Worm (Caenorhabditis elegans): ENCODE data around the gene srx-136.
A peak's percentile ranks its signal among the peaks of the same experiment; 100 is the strongest.

Gene srx-136

ce11 chrV:13891489-13891888 is 34.3 kb downstream of the srx-136 start:
- TF ChIP-seq tag-97 (GFP tag; IDR thresholded peaks at IDR 0.05) (no peak), php-3 (GFP tag; IDR thresholded peaks at IDR 0.05) (peak; percentile 55; the same call in 1 of the 2 replicates), nhr-77 (tag; optimal IDR thresholded peaks at IDR 0.05) (peak; percentile 53), dve-1 (tag; optimal IDR thresholded peaks at IDR 0.05; ENCODE audit: insufficient read depth) (peak; percentile 76), dmd-6 (GFP tag; IDR thresholded peaks at IDR 0.05) (peak; percentile 64), hlh-11 (tag; optimal IDR thresholded peaks at IDR 0.05) (peak; percentile 45), madf-5 (GFP tag; IDR thresholded peaks at IDR 0.05) (no peak), nhr-28 (tag; optimal IDR thresholded peaks at IDR 0.05) (peak; percentile 37), ceh-32 (tag; optimal IDR thresholded peaks at IDR 0.05; ENCODE audit: poor library complexity) (no peak), daf-16 (GFP tag; optimal IDR thresholded peaks at IDR 0.05) (no peak), daf-16 (tag; optimal IDR thresholded peaks at IDR 0.05) (peak; percentile 96)

- 0 out of 2 replicates have a peak, but pooled peaks have one; percentile 30 for TF ChIP-seq ctbp-1 (GFP tag; IDR thresholded peaks at IDR 0.05)
- peak; percentile 58 for TF ChIP-seq hlh-30 (tag; optimal IDR thresholded peaks at IDR 0.05; ENCODE audit: insufficient read depth)
- no peak for TF ChIP-seq rbr-2 (tag; optimal IDR thresholded peaks at IDR 0.05)
- TF ChIP-seq zfp-3 (GFP tag; conservative IDR thresholded peaks at IDR 0.05): no peak
- TF ChIP-seq mdl-1 (tag; optimal IDR thresholded peaks at IDR 0.05): peak in 1 of 2 experiments; percentile 84
- 0 out of 2 replicates have a peak, but pooled peaks have one; percentile 21 for TF ChIP-seq saeg-2 (GFP tag; IDR thresholded peaks at IDR 0.05)
- no peak for TF ChIP-seq F10B5.3 (tag; optimal IDR thresholded peaks at IDR 0.05)
- no peak for TF ChIP-seq madf-9 (GFP tag; conservative IDR thresholded peaks at IDR 0.05)
- peak in 1 of 2 experiments; percentile 11 for TF ChIP-seq unc-62 (GFP tag; optimal IDR thresholded peaks at IDR 0.05 in 1 of 2)
- TF ChIP-seq unc-62 (tag; optimal IDR thresholded peaks at IDR 0.05): peak; percentile 13
- TF ChIP-seq F49E8.2 (tag; optimal IDR thresholded peaks at IDR 0.05; ENCODE audit: borderline replicate concordance): no peak
- no peak for TF ChIP-seq lin-38 (GFP tag; IDR thresholded peaks at IDR 0.05)
- TF ChIP-seq hlh-11 (tag; optimal IDR thresholded peaks at IDR 0.05): peak; percentile 84
- TF ChIP-seq dmd-6 (GFP tag; IDR thresholded peaks at IDR 0.05): peak; percentile 73
- no peak for TF ChIP-seq ZK546.5 (tag; optimal IDR thresholded peaks at IDR 0.05)
- TF ChIP-seq unc-39 (tag; optimal IDR thresholded peaks at IDR 0.05): no peak
- TF ChIP-seq lsy-2 (tag; optimal IDR thresholded peaks at IDR 0.05): peak in 1 of 2 experiments; percentile 34
- TF ChIP-seq dve-1 (tag; optimal IDR thresholded peaks at IDR 0.05; ENCODE audit: insufficient read depth): peak; percentile 77
- no peak for TF ChIP-seq lin-29 (GFP tag; IDR thresholded peaks at IDR 0.05)
- TF ChIP-seq nhr-102 (tag; optimal IDR thresholded peaks at IDR 0.05): peak; percentile 13
- TF ChIP-seq hmg-1.1 (GFP tag; IDR thresholded peaks at IDR 0.05): 0 out of 2 replicates have a peak, but pooled peaks have one; percentile 42
- TF ChIP-seq nhr-10 (tag; optimal IDR thresholded peaks at IDR 0.05): peak; percentile 63
- peak; percentile 19 for TF ChIP-seq nhr-6 (tag; optimal IDR thresholded peaks at IDR 0.05)
- peak; percentile 87 for TF ChIP-seq pqm-1 (tag; optimal IDR thresholded peaks at IDR 0.05)
- no peak for TF ChIP-seq daf-16 (GFP tag; optimal IDR thresholded peaks at IDR 0.05)
- TF ChIP-seq daf-16 (tag; optimal IDR thresholded peaks at IDR 0.05): peak; percentile 72
- TF ChIP-seq cey-2 (tag; optimal IDR thresholded peaks at IDR 0.05; ENCODE audit: borderline replicate concordance, insufficient read depth): peak; percentile 87
- peak; percentile 93 for TF ChIP-seq nhr-28 (tag; optimal IDR thresholded peaks at IDR 0.05)
- TF ChIP-seq nhr-111 (GFP tag; optimal IDR thresholded peaks at IDR 0.05): no peak
- peak; percentile 67; the same call in 1 of the 2 replicates for TF ChIP-seq php-3 (GFP tag; IDR thresholded peaks at IDR 0.05)
- TF ChIP-seq mdt-29 (GFP tag; IDR thresholded peaks at IDR 0.05): no peak
- TF ChIP-seq nhr-48 (tag; optimal IDR thresholded peaks at IDR 0.05): peak; percentile 59
- TF ChIP-seq ama-1 (optimal IDR thresholded peaks at IDR 0.05): no peak
- no peak for TF ChIP-seq fos-1 (tag; optimal IDR thresholded peaks at IDR 0.05)
- no peak for TF ChIP-seq F26F4.8 (GFP tag; conservative IDR thresholded peaks at IDR 0.05)
- TF ChIP-seq nhr-11 (tag; optimal IDR thresholded peaks at IDR 0.05): peak; percentile 60
- no peak for TF ChIP-seq lin-13 (GFP tag; optimal IDR thresholded peaks at IDR 0.05)
- TF ChIP-seq mep-1 (tag; optimal IDR thresholded peaks at IDR 0.05): peak; percentile 39
- TF ChIP-seq ztf-11 (tag; optimal IDR thresholded peaks at IDR 0.05): no peak
- TF ChIP-seq gei-8 (GFP tag; optimal IDR thresholded peaks at IDR 0.05): peak; percentile 38
- no peak for TF ChIP-seq zag-1 (tag; optimal IDR thresholded peaks at IDR 0.05)
- TF ChIP-seq ceh-20 (GFP tag; IDR thresholded peaks at IDR 0.05): no peak
Observed at ce11 chrV:13892457-13893375, 35.5 kb downstream of the srx-136 start, which contains the start of gene sptl-3. Gene sptl-3 (plus strand): TSS chrV:13893325.
